Worm (Caenorhabditis elegans) whole organism, L1 larva: Measurements from ENCODE around the gene Y46E12BL.2.

Source experiments
- C04F5.9 ChIP-seq: sonication (generic microtip); optimal IDR thresholded peaks from 2 replicates; lab custom pipeline; 2016; ENCODE audit warnings: missing genetic modification characterization, missing compliant biosample characterization
- C16A3.4 ChIP-seq: fragments of 150-350 bp; optimal IDR thresholded peaks from 2 replicates; lab custom pipeline; 2014; ENCODE audit warnings: missing biosample characterization, missing genetic modification characterization
- C34B4.2 ChIP-seq: sonication (generic microtip); optimal IDR thresholded peaks from 2 replicates; lab custom pipeline; 2017; ENCODE audit warnings: mild to moderate bottlenecking, missing genetic modification characterization, missing compliant biosample characterization
- F16B12.6 ChIP-seq: fragments of 150-350 bp; optimal IDR thresholded peaks from 2 replicates; lab custom pipeline; 2014; ENCODE audit warnings: missing biosample characterization, missing genetic modification characterization
- aha-1 ChIP-seq: fragments of 150-350 bp; optimal IDR thresholded peaks from 2 replicates; lab custom pipeline; 2014; ENCODE audit warnings: missing biosample characterization, missing genetic modification characterization
- alr-1 ChIP-seq: fragments of 200-800 bp; sonication (Bioruptor generic); optimal IDR thresholded peaks from 2 replicates; lab custom pipeline; 2018; ENCODE audit warnings: borderline replicate concordance, mild to moderate bottlenecking, missing genetic modification characterization, missing compliant biosample characterization
- ama-1 ChIP-seq: fragments of 150-350 bp; optimal IDR thresholded peaks from 2 replicates; lab custom pipeline; 2014
- ceh-63 ChIP-seq: fragments of 200-800 bp; sonication (Bioruptor generic); optimal IDR thresholded peaks from 2 replicates; lab custom pipeline; 2018; ENCODE audit warnings: mild to moderate bottlenecking, missing genetic modification characterization, missing compliant biosample characterization
- ceh-82 ChIP-seq, 3 experiments: fragments of 150-350 bp in 1 of 3; sonication (generic microtip) in 2 of 3; optimal IDR thresholded peaks; 2 replicates each; lab custom pipeline; 2014 to 2017; ENCODE audit warnings: missing biosample characterization in 3 of 3, missing genetic modification characterization in 3 of 3
- ceh-88 ChIP-seq: fragments of 200-800 bp; sonication (Bioruptor generic); IDR thresholded peaks from 2 replicates; pipeline ENCODE4 v1.3.6; 2022; ENCODE audit warnings: missing genetic modification characterization, missing compliant biosample characterization
- ceh-90 ChIP-seq: sonication (generic microtip); optimal IDR thresholded peaks from 2 replicates; lab custom pipeline; 2016; ENCODE audit warnings: missing genetic modification characterization, missing compliant biosample characterization
- ces-1 ChIP-seq: fragments of 150-350 bp; optimal IDR thresholded peaks from 2 replicates; lab custom pipeline; 2014; ENCODE audit warnings: missing biosample characterization, missing genetic modification reagents, missing genetic modification characterization
- dpl-1 ChIP-seq, 3 experiments: fragments of 150-350 bp in 2 of 3; sonication (generic microtip) in 1 of 3; optimal IDR thresholded peaks; 2 replicates each; lab custom pipeline; 2014 to 2017; ENCODE audit warnings: missing biosample characterization in 3 of 3, missing genetic modification characterization in 3 of 3, missing genetic modification reagents in 3 of 3
- efl-1 ChIP-seq, 4 experiments: fragments of 150-350 bp; optimal IDR thresholded peaks in 3 of 4; peaks in 1 of 4; 1 replicate in 1 of 4; 2 replicates in 3 of 4; lab custom pipeline; 2014; ENCODE audit warnings: missing biosample characterization in 2 of 4, missing genetic modification characterization in 2 of 4, missing genetic modification reagents in 2 of 4
- elt-2 ChIP-seq: sonication (generic microtip); optimal IDR thresholded peaks from 2 replicates; lab custom pipeline; 2016; ENCODE audit warnings: missing genetic modification characterization, mild to moderate bottlenecking, inconsistent platforms, missing compliant biosample characterization, missing genetic modification reagents
- ets-5 ChIP-seq: fragments of 200-800 bp; sonication (Bioruptor generic); IDR thresholded peaks from 2 replicates; pipeline ENCODE4 v1.3.6; 2022; ENCODE audit warnings: missing genetic modification characterization, missing compliant biosample characterization
- fos-1 ChIP-seq: fragments of 150-350 bp; optimal IDR thresholded peaks from 2 replicates; lab custom pipeline; 2014; ENCODE audit warnings: missing biosample characterization, missing genetic modification characterization
- grh-1 ChIP-seq: fragments of 200-800 bp; sonication (Bioruptor generic); IDR thresholded peaks from 2 replicates; pipeline ENCODE4 v1.3.6; 2022; ENCODE audit warnings: missing genetic modification reagents, missing genetic modification characterization, missing compliant biosample characterization
- hlh-17 ChIP-seq: fragments of 200-800 bp; sonication (Bioruptor generic); optimal IDR thresholded peaks from 2 replicates; lab custom pipeline; 2018; ENCODE audit warnings: missing genetic modification characterization, mild to moderate bottlenecking, missing compliant biosample characterization, moderate library complexity, borderline replicate concordance
- hlh-4 ChIP-seq: sonication (generic microtip); optimal IDR thresholded peaks from 2 replicates; lab custom pipeline; 2016; ENCODE audit warnings: mild to moderate bottlenecking, missing genetic modification characterization, missing compliant biosample characterization
- hpl-2 ChIP-seq: fragments of 150-350 bp; optimal IDR thresholded peaks from 2 replicates; lab custom pipeline; 2014; ENCODE audit warnings: missing biosample characterization, missing genetic modification reagents, missing genetic modification characterization
- lin-13 ChIP-seq: fragments of 150-350 bp; optimal IDR thresholded peaks from 2 replicates; lab custom pipeline; 2014; ENCODE audit warnings: missing biosample characterization, missing genetic modification reagents, missing genetic modification characterization
- lin-14 ChIP-seq: fragments of 200-800 bp; sonication (Bioruptor generic); optimal IDR thresholded peaks from 2 replicates; lab custom pipeline; 2018; ENCODE audit warnings: mild to moderate bottlenecking, missing genetic modification characterization, moderate library complexity, missing compliant biosample characterization
- lin-15B ChIP-seq: fragments of 150-350 bp; sonication (generic microtip); optimal IDR thresholded peaks from 3 replicates; lab custom pipeline; 2014; ENCODE audit warnings: missing biosample characterization, missing genetic modification characterization
- lin-39 ChIP-seq: fragments of 150-350 bp; optimal IDR thresholded peaks from 2 replicates; lab custom pipeline; 2014; ENCODE audit warnings: missing biosample characterization, missing genetic modification reagents, missing genetic modification characterization
- lir-3 ChIP-seq: sonication (generic microtip); optimal IDR thresholded peaks from 2 replicates; lab custom pipeline; 2016; ENCODE audit warnings: mild to moderate bottlenecking, missing genetic modification characterization, moderate library complexity, missing compliant biosample characterization; ENCODE audit not compliant: poor library complexity
- lsy-2 ChIP-seq, 2 experiments: fragments of 150-350 bp; optimal IDR thresholded peaks; 2 replicates each; lab custom pipeline; 2014; ENCODE audit warnings: missing biosample characterization in 2 of 2, missing genetic modification characterization in 2 of 2
- mdl-1 ChIP-seq, 2 experiments: fragments of 150-350 bp; optimal IDR thresholded peaks; 2 replicates each; lab custom pipeline; 2014 to 2017; ENCODE audit warnings: missing biosample characterization in 2 of 2, missing genetic modification characterization in 2 of 2, inconsistent platforms in 1 of 2
- mef-2 ChIP-seq: fragments of 150-350 bp; optimal IDR thresholded peaks from 2 replicates; lab custom pipeline; 2014; ENCODE audit warnings: missing biosample characterization, missing genetic modification characterization
- mep-1 ChIP-seq: fragments of 150-350 bp; optimal IDR thresholded peaks from 2 replicates; lab custom pipeline; 2014; ENCODE audit warnings: missing biosample characterization, missing genetic modification characterization
- nhr-12 ChIP-seq: sonication (generic microtip); optimal IDR thresholded peaks from 2 replicates; lab custom pipeline; 2017; ENCODE audit warnings: missing biosample characterization, missing genetic modification characterization
- nhr-19 ChIP-seq: fragments of 200-800 bp; sonication (Bioruptor generic); conservative IDR thresholded peaks from 2 replicates; pipeline ENCODE4 v1.3.6; 2022; ENCODE audit warnings: missing genetic modification characterization, missing compliant biosample characterization
- nhr-20 ChIP-seq: sonication (generic microtip); optimal IDR thresholded peaks from 2 replicates; lab custom pipeline; 2016; ENCODE audit warnings: mild to moderate bottlenecking, missing genetic modification characterization, missing compliant biosample characterization
- nhr-237 ChIP-seq: fragments of 150-350 bp; optimal IDR thresholded peaks from 2 replicates; lab custom pipeline; 2014; ENCODE audit warnings: missing biosample characterization, missing genetic modification characterization
- nhr-71 ChIP-seq: sonication (generic microtip); optimal IDR thresholded peaks from 2 replicates; lab custom pipeline; 2016; ENCODE audit warnings: mild to moderate bottlenecking, missing genetic modification characterization, moderate library complexity, missing compliant biosample characterization
- nhr-77 ChIP-seq: fragments of 150-350 bp; optimal IDR thresholded peaks from 2 replicates; lab custom pipeline; 2014; ENCODE audit warnings: missing biosample characterization, missing genetic modification characterization
- nhr-84 ChIP-seq: sonication (generic microtip); optimal IDR thresholded peaks from 2 replicates; lab custom pipeline; 2017; ENCODE audit warnings: missing biosample characterization, missing genetic modification characterization
- nhr-85 ChIP-seq: sonication (generic microtip); peaks from one replicate; lab custom pipeline; 2016; ENCODE audit warnings: missing genetic modification characterization, inconsistent platforms, missing compliant biosample characterization
- nhr-90 ChIP-seq: sonication (generic microtip); optimal IDR thresholded peaks from 2 replicates; lab custom pipeline; 2016; ENCODE audit warnings: mild to moderate bottlenecking, missing genetic modification characterization, missing compliant biosample characterization; ENCODE audit not compliant: poor library complexity
- pqm-1 ChIP-seq: sonication (generic microtip); optimal IDR thresholded peaks from 3 replicates; lab custom pipeline; 2017; ENCODE audit warnings: missing biosample characterization, missing genetic modification characterization
- rnt-1 ChIP-seq: sonication (generic microtip); optimal IDR thresholded peaks from 2 replicates; lab custom pipeline; 2016; ENCODE audit warnings: mild to moderate bottlenecking, missing genetic modification characterization, moderate library complexity, missing compliant biosample characterization
- skn-1 ChIP-seq: fragments of 150-350 bp; optimal IDR thresholded peaks from 2 replicates; lab custom pipeline; 2014; ENCODE audit warnings: missing biosample characterization, missing genetic modification characterization
- snpc-4 ChIP-seq: fragments of 150-350 bp; optimal IDR thresholded peaks from 2 replicates; lab custom pipeline; 2014; ENCODE audit warnings: missing biosample characterization, missing genetic modification characterization
- snu-23 ChIP-seq: sonication (generic microtip); optimal IDR thresholded peaks from 2 replicates; lab custom pipeline; 2016; ENCODE audit warnings: missing genetic modification characterization, missing compliant biosample characterization
- sptf-1 ChIP-seq: fragments of 150-350 bp; optimal IDR thresholded peaks from 2 replicates; lab custom pipeline; 2014; ENCODE audit warnings: missing biosample characterization, missing genetic modification characterization
- sup-37 ChIP-seq: fragments of 200-800 bp; sonication (Bioruptor generic); optimal IDR thresholded peaks from 2 replicates; lab custom pipeline; 2018; ENCODE audit warnings: mild to moderate bottlenecking, missing genetic modification characterization, missing compliant biosample characterization
- swsn-7 ChIP-seq: sonication (generic microtip); optimal IDR thresholded peaks from 2 replicates; lab custom pipeline; 2016; ENCODE audit warnings: missing genetic modification characterization, missing compliant biosample characterization
- tbx-2 ChIP-seq: sonication (generic microtip); optimal IDR thresholded peaks from 2 replicates; lab custom pipeline; 2016; ENCODE audit warnings: missing genetic modification characterization, missing compliant biosample characterization
- tlp-1 ChIP-seq: fragments of 150-350 bp; optimal IDR thresholded peaks from 2 replicates; lab custom pipeline; 2014; ENCODE audit warnings: missing biosample characterization, missing genetic modification characterization
- unc-130 ChIP-seq: fragments of 150-350 bp; optimal IDR thresholded peaks from 2 replicates; lab custom pipeline; 2017; ENCODE audit warnings: missing biosample characterization, missing genetic modification characterization, inconsistent platforms
- vab-15 ChIP-seq: sonication (generic microtip); optimal IDR thresholded peaks from 2 replicates; lab custom pipeline; 2017; ENCODE audit warnings: missing genotype, mild to moderate bottlenecking, missing genetic modification characterization, missing compliant biosample characterization
- ztf-4 ChIP-seq: fragments of 150-350 bp; optimal IDR thresholded peaks from 2 replicates; lab custom pipeline; 2014; ENCODE audit warnings: missing biosample characterization, missing genetic modification characterization

Y46E12BL.2 gene

DNA sequence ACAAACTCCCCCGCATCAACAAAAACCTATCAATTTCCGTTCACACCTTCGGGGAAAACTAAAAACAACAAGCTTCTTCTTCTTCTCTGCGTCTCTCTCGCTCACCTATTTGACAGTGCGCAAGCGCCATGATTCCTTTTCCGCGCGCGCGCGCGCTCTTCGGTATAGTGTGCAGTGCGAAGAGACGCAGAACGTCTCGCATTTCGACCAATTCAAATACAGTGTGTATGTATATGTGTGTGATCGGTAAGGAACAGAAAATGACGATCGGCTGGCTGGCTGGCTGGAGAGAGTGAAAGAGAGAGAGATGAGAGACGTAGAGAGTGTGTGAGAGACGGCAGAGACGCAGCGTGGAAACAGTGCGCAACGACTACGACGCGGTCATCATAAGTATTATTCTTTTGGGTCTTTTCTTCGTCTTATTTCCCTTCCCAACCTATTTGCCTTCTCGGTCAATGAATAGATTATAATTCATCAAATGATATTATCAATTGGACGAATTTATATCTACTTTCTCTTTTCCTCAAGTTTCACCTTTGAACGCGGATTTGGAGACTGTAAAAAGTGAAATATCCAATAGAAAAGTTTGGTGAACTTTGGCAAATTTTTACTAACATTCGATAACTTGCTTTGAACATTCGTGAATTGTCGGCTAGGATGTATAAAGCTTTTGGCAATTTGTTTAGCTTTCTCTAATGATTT lies 30.5 kb downstream of the Y46E12BL.2 start:
- no peak for TF ChIP-seq lin-15B
- TF ChIP-seq nhr-20 (tag; lab: Kevin White, UChicago), result peak; percentile 83
- TF ChIP-seq grh-1 (GFP tag; lab: Robert Waterston, UW), result peak; percentile 44
- peak; percentile 21 for TF ChIP-seq sup-37 (GFP tag; lab: Kevin White, UChicago)
- no peak for TF ChIP-seq aha-1 (tag; lab: Kevin White, UChicago)
- no peak for TF ChIP-seq lir-3 (tag; lab: Kevin White, UChicago)
- no peak for TF ChIP-seq ets-5 (GFP tag; lab: Robert Waterston, UW)
- peak; percentile 42 for TF ChIP-seq lin-13 (GFP tag; lab: Kevin White, UChicago)
- TF ChIP-seq ceh-90, result no peak
- TF ChIP-seq snu-23, result peak; percentile 80
- peak; percentile 88 for TF ChIP-seq lin-14 (GFP tag; lab: Kevin White, UChicago)
- TF ChIP-seq nhr-71 (tag; lab: Kevin White, UChicago), result peak; percentile 72
- TF ChIP-seq ceh-82 (tag; optimal IDR thresholded peaks at IDR 0.05; lab: Kevin White, UChicago), result peak in 2 of 3 experiments; percentile 26 to 38
- TF ChIP-seq F16B12.6 (tag; lab: Kevin White, UChicago), result no peak
- 0 out of 2 replicates have a peak, but pooled peaks have one; percentile 9 for TF ChIP-seq ceh-88 (GFP tag; lab: Robert Waterston, UW)
- no peak for TF ChIP-seq ztf-4
- peak; percentile 44 to 71 for TF ChIP-seq lsy-2 (tag; optimal IDR thresholded peaks at IDR 0.05; lab: Kevin White, UChicago)
- peak; percentile 64 for TF ChIP-seq tbx-2 (tag; lab: Kevin White, UChicago)
- TF ChIP-seq rnt-1 (tag; lab: Kevin White, UChicago), result peak; percentile 21
- TF ChIP-seq nhr-90 (tag; lab: Kevin White, UChicago), result peak; percentile 64
- peak; percentile 75 for TF ChIP-seq mep-1
- TF ChIP-seq tlp-1, result no peak
- TF ChIP-seq lin-39 (tag; lab: Kevin White, UChicago), result no peak
- TF ChIP-seq swsn-7 (tag; lab: Kevin White, UChicago), result peak; percentile 29
- TF ChIP-seq mef-2 (tag; lab: Kevin White, UChicago), result no peak
- no peak for TF ChIP-seq alr-1 (tag; lab: Kevin White, UChicago)
- no peak for TF ChIP-seq C04F5.9
- no peak for TF ChIP-seq unc-130 (tag; lab: Kevin White, UChicago)
- TF ChIP-seq nhr-77 (tag; lab: Kevin White, UChicago), result peak; percentile 93
- peak; percentile 8 for TF ChIP-seq snpc-4 (tag; lab: Kevin White, UChicago)
- no peak for TF ChIP-seq C34B4.2 (tag; lab: Kevin White, UChicago)
- no peak for TF ChIP-seq elt-2
- TF ChIP-seq hlh-4 (tag; lab: Kevin White, UChicago), result no peak
- no peak for TF ChIP-seq sptf-1 (tag; lab: Kevin White, UChicago)
- no peak for TF ChIP-seq nhr-237 (tag; lab: Kevin White, UChicago)
- peak; percentile 48 to 60 for TF ChIP-seq efl-1 (optimal IDR thresholded peaks at IDR 0.05; lab: Kevin White, UChicago)
- TF ChIP-seq efl-1 (GFP tag; optimal IDR thresholded peaks at IDR 0.05 in 1 of 2; lab: Kevin White, UChicago), result peak; percentile 19 to 89
- TF ChIP-seq nhr-19, result 0 out of 2 replicates have a peak, but pooled peaks have one; percentile 41
- TF ChIP-seq hpl-2 (GFP tag; lab: Kevin White, UChicago), result no peak
- no peak for TF ChIP-seq vab-15 (tag; lab: Kevin White, UChicago)
- TF ChIP-seq dpl-1 (GFP tag; optimal IDR thresholded peaks at IDR 0.05; lab: Kevin White, UChicago), result peak; percentile 37 to 53 (median 47)
- TF ChIP-seq ama-1, result no peak
- peak; percentile 31 for TF ChIP-seq skn-1
- TF ChIP-seq nhr-85, result peak; percentile 91
- TF ChIP-seq C16A3.4 (tag; lab: Kevin White, UChicago), result peak; percentile 62
- TF ChIP-seq ces-1, result no peak
- no peak for TF ChIP-seq nhr-84 (tag; lab: Kevin White, UChicago)
- peak in 1 of 2 experiments; percentile 79 for TF ChIP-seq mdl-1 (tag; optimal IDR thresholded peaks at IDR 0.05; lab: Kevin White, UChicago)
- peak; percentile 8 for TF ChIP-seq fos-1 (tag; lab: Kevin White, UChicago)
- no peak for TF ChIP-seq pqm-1 (tag; lab: Kevin White, UChicago)
- no peak for TF ChIP-seq nhr-12 (tag; lab: Kevin White, UChicago)
- TF ChIP-seq hlh-17 (GFP tag; lab: Kevin White, UChicago), result no peak
- no peak for TF ChIP-seq ceh-63 (GFP tag; lab: Kevin White, UChicago)
